Worm (Caenorhabditis elegans): ENCODE data around the gene rnh-2.

ce11 chrII:8556166-8556565 is 39.2 kb downstream of the rnh-2 start, which contains the start of gene glb-27:
- TF ChIP-seq cog-1 (tag; optimal IDR thresholded peaks at IDR 0.05) (no peak), ztf-23 (GFP tag; IDR thresholded peaks at IDR 0.05) (no peak), ref-1 (GFP tag; conservative IDR thresholded peaks at IDR 0.05) (no peak), flt-1 (GFP tag; IDR thresholded peaks at IDR 0.05) (no peak), T22C8.4 (GFP tag; IDR thresholded peaks at IDR 0.05) (no peak), klf-2 (GFP tag; conservative IDR thresholded peaks at IDR 0.05) (no peak), ztf-29 (GFP tag; IDR thresholded peaks at IDR 0.05) (no peak)
